Fruit fly (Drosophila melanogaster) whole organism, embryonic: ENCODE data around the gene tok.
A peak's percentile ranks its signal among the peaks of the same experiment; 100 is the strongest.

Experiments
- Atf6 ChIP-seq: fragments of 200-800 bp; sonication (Bioruptor generic); IDR thresholded peaks from 2 replicates; pipeline ENCODE4 v1.3.6; 2022; ENCODE audit warnings: missing biosample characterization, missing genetic modification characterization
- Bteb2 ChIP-seq: fragments of 200-800 bp; sonication (Bioruptor generic); optimal IDR thresholded peaks from 2 replicates; lab custom pipeline; 2016; ENCODE audit warnings: missing biosample characterization, missing genetic modification characterization
- CG10979 ChIP-seq: fragments of 200-800 bp; sonication (Bioruptor generic); optimal IDR thresholded peaks from 2 replicates; lab custom pipeline; 2018; ENCODE audit warnings: missing biosample characterization, mild to moderate bottlenecking, missing genetic modification characterization, moderate library complexity
- CG11093 ChIP-seq: fragments of 200-800 bp; sonication (Bioruptor generic); IDR thresholded peaks from 3 replicates; pipeline ENCODE4 v1.3.6; 2022; ENCODE audit warnings: missing biosample characterization, missing genetic modification characterization
- CG11504 ChIP-seq: fragments of 200-800 bp; sonication (Bioruptor generic); optimal IDR thresholded peaks from 3 replicates; lab custom pipeline; 2019; ENCODE audit warnings: missing biosample characterization, mild to moderate bottlenecking, missing genetic modification characterization, moderate library complexity
- CG12769 ChIP-seq: fragments of 200-800 bp; sonication (Bioruptor generic); optimal IDR thresholded peaks from 2 replicates; lab custom pipeline; 2019; ENCODE audit warnings: missing biosample characterization, mild to moderate bottlenecking, missing genetic modification characterization, moderate library complexity
- CG4328 ChIP-seq: fragments of 200-800 bp; sonication (Bioruptor generic); optimal IDR thresholded peaks from 3 replicates; lab custom pipeline; 2017; ENCODE audit warnings: missing biosample characterization, missing genetic modification reagents, missing genetic modification characterization
- CG4404 ChIP-seq: fragments of 200-800 bp; sonication (Bioruptor generic); IDR thresholded peaks from 2 replicates; pipeline ENCODE4 v1.3.6; 2022; ENCODE audit warnings: missing biosample characterization, missing genetic modification characterization
- CG6175 ChIP-seq: fragments of 200-800 bp; sonication (Bioruptor generic); IDR thresholded peaks from 3 replicates; pipeline ENCODE4 v1.3.6; 2022; ENCODE audit warnings: missing biosample characterization, missing genetic modification characterization
- CG6272 ChIP-seq: fragments of 200-800 bp; sonication (Bioruptor generic); IDR thresholded peaks from 2 replicates; pipeline ENCODE4 v1.3.6; 2022; ENCODE audit warnings: missing biosample characterization, missing genetic modification characterization
- CG8765 ChIP-seq: fragments of 200-800 bp; sonication (Bioruptor generic); IDR thresholded peaks from 2 replicates; pipeline ENCODE4 v1.3.6; 2022; ENCODE audit warnings: missing biosample characterization, missing genetic modification characterization
- Dfd ChIP-seq, 2 experiments: fragments of >200 bp; optimal IDR thresholded peaks; 2 replicates each; lab custom pipeline; 2017; ENCODE audit warnings: missing biosample characterization in 2 of 2, missing genetic modification characterization in 2 of 2
- Dip3 ChIP-seq: fragments of 200-800 bp; sonication (Bioruptor generic); optimal IDR thresholded peaks from 3 replicates; lab custom pipeline; 2016; ENCODE audit warnings: missing biosample characterization, missing genetic modification characterization
- Dref ChIP-seq: fragments of 200-800 bp; sonication (Bioruptor generic); IDR thresholded peaks from 2 replicates; pipeline ENCODE4 v1.3.6; 2022; ENCODE audit warnings: missing biosample characterization, missing genetic modification characterization
- Fer3 ChIP-seq: fragments of 200-800 bp; sonication (Bioruptor generic); optimal IDR thresholded peaks from 2 replicates; lab custom pipeline; 2018; ENCODE audit warnings: missing biosample characterization, mild to moderate bottlenecking, missing genetic modification characterization, moderate library complexity
- HmgD ChIP-seq: fragments of 200-800 bp; sonication (Bioruptor generic); optimal IDR thresholded peaks from 3 replicates; lab custom pipeline; 2016; ENCODE audit warnings: missing biosample characterization, missing genetic modification characterization
- HmgZ ChIP-seq: fragments of 200-800 bp; sonication (Bioruptor generic); optimal IDR thresholded peaks from 2 replicates; lab custom pipeline; 2018; ENCODE audit warnings: missing biosample characterization, mild to moderate bottlenecking, missing genetic modification characterization
- Hr78 ChIP-seq, 2 experiments: fragments of 200-800 bp in 1 of 2; fragments of >200 bp in 1 of 2; sonication (Bioruptor generic) in 1 of 2; optimal IDR thresholded peaks; 2 replicates each; lab custom pipeline; 2017 to 2019; ENCODE audit warnings: missing biosample characterization in 2 of 2, missing genetic modification characterization in 2 of 2, mild to moderate bottlenecking in 1 of 2, moderate library complexity in 1 of 2
- Mrtf ChIP-seq: fragments of 200-800 bp; sonication (Bioruptor generic); IDR thresholded peaks from 3 replicates; pipeline ENCODE4 v1.3.6; 2022; ENCODE audit warnings: missing biosample characterization, missing genetic modification characterization
- NC2β ChIP-seq: fragments of 200-800 bp; sonication (Bioruptor generic); optimal IDR thresholded peaks from 2 replicates; lab custom pipeline; 2016; ENCODE audit warnings: missing biosample characterization, missing genetic modification characterization
- Ptx1 ChIP-seq: fragments of 200-800 bp; sonication (Bioruptor generic); IDR thresholded peaks from 2 replicates; pipeline ENCODE4 v1.3.6; 2022; ENCODE audit warnings: missing biosample characterization, missing genetic modification characterization
- Spps ChIP-seq: fragments of 200-800 bp; sonication (Bioruptor generic); optimal IDR thresholded peaks from 2 replicates; lab custom pipeline; 2018; ENCODE audit warnings: missing biosample characterization, mild to moderate bottlenecking, missing genetic modification characterization
- Ssrp ChIP-seq: fragments of 200-800 bp; sonication (Bioruptor generic); optimal IDR thresholded peaks from 2 replicates; lab custom pipeline; 2018; ENCODE audit warnings: missing biosample characterization, mild to moderate bottlenecking, missing genetic modification characterization, moderate library complexity
- amos ChIP-seq: fragments of 200-800 bp; sonication (Bioruptor generic); IDR thresholded peaks from 2 replicates; pipeline ENCODE4 v1.3.6; 2022; ENCODE audit warnings: missing biosample characterization, missing genetic modification characterization; ENCODE audit not compliant: partially characterized antibody
- ara ChIP-seq: fragments of 200-800 bp; sonication (Bioruptor generic); IDR thresholded peaks from 2 replicates; pipeline ENCODE4 v1.3.6; 2022; ENCODE audit warnings: missing biosample characterization, missing genetic modification characterization
- bowl ChIP-seq: fragments of 200-800 bp; sonication (Bioruptor generic); IDR thresholded peaks from 2 replicates; pipeline ENCODE4 v1.3.6; 2022; ENCODE audit warnings: missing biosample characterization, missing genetic modification characterization
- br ChIP-seq: fragments of >200 bp; optimal IDR thresholded peaks from 2 replicates; lab custom pipeline; 2017
- cato ChIP-seq: fragments of 200-800 bp; sonication (Bioruptor generic); optimal IDR thresholded peaks from 2 replicates; lab custom pipeline; 2016; ENCODE audit warnings: missing biosample characterization, missing genetic modification characterization, borderline replicate concordance
- chm ChIP-seq: fragments of 200-800 bp; sonication (Bioruptor generic); IDR thresholded peaks from 2 replicates; pipeline ENCODE4 v1.3.6; 2022; ENCODE audit warnings: missing biosample characterization, missing genetic modification characterization
- corto ChIP-seq: fragments of 200-800 bp; sonication (Bioruptor generic); optimal IDR thresholded peaks from 2 replicates; lab custom pipeline; 2016; ENCODE audit warnings: missing biosample characterization, mild to moderate bottlenecking, missing genetic modification characterization, moderate library complexity
- dan ChIP-seq: fragments of 200-800 bp; sonication (Bioruptor generic); IDR thresholded peaks from 2 replicates; pipeline ENCODE4 v1.3.6; 2022; ENCODE audit warnings: missing biosample characterization, missing genetic modification characterization
- danr ChIP-seq: fragments of 200-800 bp; sonication (Bioruptor generic); IDR thresholded peaks from 2 replicates; pipeline ENCODE4 v1.3.6; 2022; ENCODE audit warnings: missing biosample characterization, missing genetic modification characterization
- dati ChIP-seq: fragments of 200-800 bp; sonication (Bioruptor generic); IDR thresholded peaks from 2 replicates; pipeline ENCODE4 v1.3.6; 2022; ENCODE audit warnings: missing biosample characterization, missing genetic modification characterization
- disco-r ChIP-seq: fragments of 200-800 bp; sonication (Bioruptor generic); optimal IDR thresholded peaks from 2 replicates; lab custom pipeline; 2016; ENCODE audit warnings: missing biosample characterization, missing genetic modification characterization
- en ChIP-seq: fragments of 200-800 bp; sonication (Bioruptor generic); optimal IDR thresholded peaks from 2 replicates; lab custom pipeline; 2016; ENCODE audit warnings: missing biosample characterization, missing genetic modification characterization
- esg ChIP-seq: fragments of 200-800 bp; sonication (Bioruptor generic); conservative IDR thresholded peaks from 2 replicates; pipeline ENCODE4 v1.3.6; 2022; ENCODE audit warnings: missing biosample characterization, missing genetic modification characterization
- fu2 ChIP-seq: fragments of 200-800 bp; sonication (Bioruptor generic); optimal IDR thresholded peaks from 2 replicates; lab custom pipeline; 2016; ENCODE audit warnings: missing biosample characterization, missing genetic modification characterization
- gem ChIP-seq: fragments of 200-800 bp; sonication (Bioruptor generic); optimal IDR thresholded peaks from 2 replicates; lab custom pipeline; 2019; ENCODE audit warnings: missing biosample characterization, mild to moderate bottlenecking, missing genetic modification characterization, moderate library complexity
- her ChIP-seq: fragments of 200-800 bp; sonication (Bioruptor generic); optimal IDR thresholded peaks from 2 replicates; lab custom pipeline; 2016; ENCODE audit warnings: missing biosample characterization, missing genetic modification characterization
- inv ChIP-seq: fragments of 200-800 bp; sonication (Bioruptor generic); IDR thresholded peaks from 2 replicates; pipeline ENCODE4 v1.3.6; 2022; ENCODE audit warnings: missing biosample characterization, missing genetic modification characterization; ENCODE audit not compliant: partially characterized antibody
- kay ChIP-seq: fragments of 200-800 bp; sonication (Bioruptor generic); optimal IDR thresholded peaks from 2 replicates; lab custom pipeline; 2016; ENCODE audit warnings: missing biosample characterization, missing genetic modification characterization
- oc ChIP-seq: fragments of 200-800 bp; sonication (Bioruptor generic); optimal IDR thresholded peaks from 2 replicates; lab custom pipeline; 2018; ENCODE audit warnings: missing biosample characterization, mild to moderate bottlenecking, missing genetic modification characterization, moderate library complexity
- onecut ChIP-seq: fragments of 200-800 bp; sonication (Bioruptor generic); IDR thresholded peaks from 2 replicates; pipeline ENCODE4 v1.3.6; 2022; ENCODE audit warnings: missing biosample characterization, missing genetic modification characterization
- p53 ChIP-seq: fragments of 200-800 bp; sonication (Bioruptor generic); optimal IDR thresholded peaks from 2 replicates; lab custom pipeline; 2016; ENCODE audit warnings: missing biosample characterization, missing genetic modification characterization
- pho ChIP-seq: fragments of 200-800 bp; sonication (Bioruptor generic); optimal IDR thresholded peaks from 2 replicates; lab custom pipeline; 2016; ENCODE audit warnings: missing biosample characterization, missing genetic modification characterization
- slbo ChIP-seq: fragments of 200-800 bp; sonication (Bioruptor generic); IDR thresholded peaks from 2 replicates; pipeline ENCODE4 v1.3.6; 2022; ENCODE audit warnings: missing biosample characterization, missing genetic modification characterization
- vvl ChIP-seq: fragments of 200-800 bp; sonication (Bioruptor generic); IDR thresholded peaks from 2 replicates; pipeline ENCODE4 v1.3.6; 2022; ENCODE audit warnings: missing biosample characterization, missing genetic modification characterization

tok gene

DNA sequence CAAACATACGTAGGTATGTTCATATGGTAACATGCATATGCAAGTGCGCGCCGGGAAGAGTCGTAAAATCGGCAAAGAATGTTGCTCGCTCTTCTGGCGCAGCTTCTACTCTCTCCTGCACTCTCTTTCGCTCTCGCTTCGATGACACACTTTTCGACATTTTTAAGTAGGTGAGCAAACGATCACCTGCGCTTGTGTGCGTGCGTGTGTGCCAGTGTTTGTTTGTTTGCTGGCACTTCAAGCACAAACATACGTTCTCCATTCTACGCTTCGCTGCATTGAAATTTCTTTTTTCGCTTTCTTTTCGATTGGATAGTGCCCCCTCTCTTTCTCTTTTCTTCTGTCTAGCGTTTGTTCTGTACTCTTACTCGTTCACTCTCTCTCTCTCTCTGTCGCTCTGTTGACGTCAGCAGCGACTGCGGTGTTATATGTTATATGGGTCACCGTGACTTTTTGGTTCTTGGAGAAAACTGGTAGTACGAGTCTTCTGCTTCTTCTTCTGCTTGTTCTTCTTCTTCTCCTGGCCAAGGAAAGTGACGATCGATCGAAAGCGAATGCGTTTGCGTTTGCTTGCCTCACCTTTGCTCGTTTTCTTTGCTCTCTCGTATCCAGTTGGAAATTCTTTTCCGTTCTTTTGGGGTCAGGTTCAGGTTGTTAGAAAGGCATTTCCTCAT is 48.3 kb downstream of the tok start (continued):
- TF ChIP-seq CG4328 (GFP tag; lab: Kevin White, UChicago) (no peak), Ptx1 (GFP tag; lab: Robert Waterston, UW) (no peak), p53 (GFP tag; lab: Kevin White, UChicago) (no peak), br (lab: Kevin White, UChicago) (no peak), oc (tag; lab: Kevin White, UChicago) (no peak), bowl (GFP tag; lab: Robert Waterston, UW) (no peak), corto (GFP tag; lab: Kevin White, UChicago) (no peak), Dref (no peak), Hr78 (GFP tag; optimal IDR thresholded peaks at IDR 0.05; lab: Kevin White, UChicago) (peak in 1 of 2 experiments; percentile 62), slbo (GFP tag; lab: Robert Waterston, UW) (no peak), fu2 (GFP tag; lab: Kevin White, UChicago) (no peak), CG10979 (peak; percentile 2), CG12769 (tag; lab: Kevin White, UChicago) (peak; percentile 15)

DNA sequence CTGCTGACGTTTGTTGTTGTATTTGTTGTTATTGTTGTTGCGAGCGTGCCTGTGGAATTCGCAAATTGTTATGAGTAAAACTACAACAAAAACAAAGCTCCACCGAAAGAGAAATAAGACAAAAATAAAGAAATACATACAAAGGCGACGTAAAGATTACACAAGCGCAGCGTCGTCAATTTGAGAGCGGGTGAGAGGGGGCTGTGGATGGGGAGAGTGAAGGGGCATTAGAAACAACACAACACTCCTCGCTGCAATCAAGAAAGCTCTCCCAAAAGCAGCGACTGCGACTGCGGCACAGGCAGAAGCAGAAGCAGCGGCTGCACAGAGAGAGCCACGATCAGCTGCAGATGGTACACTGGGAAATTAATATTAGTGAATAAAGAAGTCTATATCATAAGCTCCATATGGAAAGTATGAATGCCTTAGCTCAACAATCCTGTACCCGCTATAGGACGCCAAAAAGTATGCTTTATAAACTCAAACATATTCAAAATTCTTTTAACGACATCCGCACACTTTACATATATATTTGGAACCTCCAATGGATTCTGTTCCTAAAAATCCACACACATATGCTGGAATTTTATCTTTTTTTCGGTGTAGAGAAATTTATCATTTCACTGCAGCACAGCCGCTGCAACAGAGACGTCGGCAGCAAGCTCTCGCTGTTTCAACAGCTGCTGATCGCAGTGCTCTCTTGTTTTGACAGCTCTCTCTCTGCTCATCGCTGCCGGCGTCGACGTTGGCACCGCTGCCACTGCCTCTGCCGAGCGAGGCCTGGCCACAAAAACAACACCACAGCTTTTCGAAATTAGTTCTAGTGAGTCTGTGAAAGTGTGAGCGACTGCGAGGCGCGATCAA is 49.3 kb downstream of the tok start, which contains the start of gene CG13631:
CG13631 (plus strand) TSS at position 814 of the 864 bp plus-strand sequence.
- TF ChIP-seq pho (GFP tag; lab: Kevin White, UChicago) (peak; percentile 61), Fer3 (tag; lab: Kevin White, UChicago) (peak; percentile 73), amos (GFP tag; lab: Robert Waterston, UW) (no peak), CG11504 (tag; lab: Kevin White, UChicago) (peak; percentile 96), CG8765 (GFP tag; lab: Robert Waterston, UW) (peak; percentile 19; the same call in 1 of the 2 replicates), cato (GFP tag; lab: Kevin White, UChicago) (peak; percentile 96), danr (GFP tag; lab: Robert Waterston, UW) (peak; percentile 84), en (GFP tag; lab: Kevin White, UChicago) (peak; percentile 91), Spps (peak; percentile 95), Ssrp (tag; lab: Kevin White, UChicago) (peak; percentile 98), Dip3 (peak; percentile 55), HmgD (peak; percentile 73), CG11093 (GFP tag; lab: Robert Waterston, UW) (peak; percentile 90; the same call in 2 of the 3 replicates), inv (GFP tag; lab: Robert Waterston, UW) (no peak), HmgZ (peak; percentile 55), Bteb2 (GFP tag; lab: Kevin White, UChicago) (peak; percentile 85), CG6175 (GFP tag; lab: Robert Waterston, UW) (no peak), disco-r (GFP tag; lab: Kevin White, UChicago) (peak; percentile 86), p53 (GFP tag; lab: Kevin White, UChicago) (peak; percentile 84), chm (GFP tag; lab: Robert Waterston, UW) (peak; percentile 68; the same call in 1 of the 2 replicates), Atf6 (GFP tag; lab: Robert Waterston, UW) (peak; percentile 59; the same call in 1 of the 2 replicates), dan (peak; percentile 56; the same call in 1 of the 2 replicates), Mrtf (GFP tag; lab: Robert Waterston, UW) (peak; percentile 86), her (GFP tag; lab: Kevin White, UChicago) (peak; percentile 86), vvl (GFP tag; lab: Robert Waterston, UW) (peak; percentile 93), CG6272 (GFP tag; lab: Robert Waterston, UW) (peak; percentile 86), NC2β (GFP tag; lab: Kevin White, UChicago) (peak; percentile 95), esg (GFP tag; lab: Robert Waterston, UW) (peak; percentile 93), kay (GFP tag; lab: Kevin White, UChicago) (peak; percentile 88), dati (GFP tag; lab: Robert Waterston, UW) (peak; percentile 74), slbo (GFP tag; lab: Robert Waterston, UW) (peak; percentile 60), gem (peak; percentile 98), ara (peak; percentile 94), CG4404 (peak; percentile 72), Dfd (GFP tag; optimal IDR thresholded peaks at IDR 0.05; lab: Kevin White, UChicago) (no peak), onecut (GFP tag; lab: Robert Waterston, UW) (peak; percentile 82)
